Fruit fly (Drosophila melanogaster): Measurements from ENCODE around the gene Bacc.

dm6 chr2L:2800956-2801776 lies 48.9 kb downstream of the Bacc start:
- no peak for TF ChIP-seq cnc (optimal IDR thresholded peaks at IDR 0.05)
- TF ChIP-seq kay (GFP tag; ENCODE audit: borderline replicate concordance), result no peak
- no peak for TF ChIP-seq ovo (GFP tag; optimal IDR thresholded peaks at IDR 0.05)
- no peak for TF ChIP-seq toe (GFP tag; optimal IDR thresholded peaks at IDR 0.05)

Measured in whole organism, adult.